Worm (Caenorhabditis elegans): ENCODE measurements around the gene cht-2.

ce11 chrII:8475306-8475822, 45.4 kb upstream of the cht-2 start, which contains the start of the genes M05D6.1 and M05D6.3:
- TF ChIP-seq flt-1 (GFP tag; IDR thresholded peaks at IDR 0.05) (no peak), ztf-29 (GFP tag; IDR thresholded peaks at IDR 0.05) (no peak), ztf-23 (GFP tag; IDR thresholded peaks at IDR 0.05) (no peak), ref-1 (GFP tag; conservative IDR thresholded peaks at IDR 0.05) (no peak), tab-1 (GFP tag; IDR thresholded peaks at IDR 0.05) (no peak), klf-2 (GFP tag; conservative IDR thresholded peaks at IDR 0.05) (no peak)

All from whole organism, midembryonic.